Worm (Caenorhabditis elegans): ENCODE measurements around the gene R05H5.7.

R05H5.7 gene

DNA sequence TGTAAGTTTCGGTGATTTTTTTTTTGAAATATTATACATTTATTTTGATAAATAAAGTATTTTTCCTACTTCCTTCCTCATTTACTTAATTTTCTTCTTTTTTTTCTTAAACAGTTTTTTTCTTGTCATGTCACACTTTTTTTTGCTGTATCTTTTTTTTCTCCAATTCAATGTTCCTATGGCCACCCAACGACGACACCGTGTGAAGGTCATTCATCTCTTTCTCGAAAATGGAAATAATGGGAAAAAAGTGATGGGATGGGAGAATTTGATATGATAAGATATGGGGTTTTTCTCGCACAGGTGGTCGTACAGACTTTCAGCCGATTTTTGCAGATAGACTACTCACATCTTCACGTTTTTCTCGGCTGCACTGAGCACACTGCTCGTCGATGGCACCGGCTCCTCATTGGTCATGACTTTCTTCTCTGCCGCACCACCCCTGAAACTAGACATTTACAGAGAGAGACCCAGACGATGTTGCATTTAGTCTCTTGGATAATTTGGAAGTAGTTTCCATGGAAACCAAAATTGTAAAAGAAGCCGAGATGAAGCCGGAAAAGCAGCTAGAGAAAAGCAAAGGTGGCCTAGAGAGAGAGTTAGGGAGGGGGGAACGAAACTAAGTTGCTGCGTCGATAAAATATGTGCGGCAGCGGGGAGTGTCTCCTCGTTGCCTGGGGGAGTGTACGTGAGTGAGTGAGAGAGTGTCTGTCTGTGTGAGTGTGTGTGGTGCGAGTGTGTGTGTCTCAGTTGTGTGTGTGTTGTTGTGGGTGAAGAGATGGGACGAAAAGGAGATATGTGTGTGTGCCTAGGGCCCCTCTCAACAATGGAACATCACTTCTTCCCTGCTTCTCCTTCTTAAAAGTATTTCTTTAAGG, 23.2 kb upstream of the R05H5.7 start, which contains the start of gene daf-19 (continued):
- peak; percentile 61 for TF ChIP-seq ceh-34 (tag; optimal IDR thresholded peaks at IDR 0.05)
- TF ChIP-seq C08G9.2 (tag; optimal IDR thresholded peaks at IDR 0.05): peak; percentile 50
- TF ChIP-seq pag-3 (tag; optimal IDR thresholded peaks at IDR 0.05; ENCODE audit: borderline replicate concordance): no peak
- peak; percentile 48; the same call in 1 of the 2 replicates for TF ChIP-seq ceh-45 (GFP tag; IDR thresholded peaks at IDR 0.05)
- TF ChIP-seq ceh-6 (GFP tag; optimal IDR thresholded peaks at IDR 0.05): no peak
- TF ChIP-seq Y22D7AL.16 (tag; optimal IDR thresholded peaks at IDR 0.05): peak; percentile 46
- peak; percentile 92 for TF ChIP-seq syd-9 (tag; optimal IDR thresholded peaks at IDR 0.05)
- TF ChIP-seq sox-2 (GFP tag; IDR thresholded peaks at IDR 0.05): 0 out of 2 replicates have a peak, but pooled peaks have one; percentile 24
- no peak for TF ChIP-seq ceh-9 (tag; optimal IDR thresholded peaks at IDR 0.05)
- TF ChIP-seq madf-2 (tag; optimal IDR thresholded peaks at IDR 0.05): peak; percentile 62
- TF ChIP-seq ztf-16 (tag; optimal IDR thresholded peaks at IDR 0.05): peak; percentile 37
- no peak for TF ChIP-seq pat-9 (tag; optimal IDR thresholded peaks at IDR 0.05)
- no peak for TF ChIP-seq hlh-15 (tag; optimal IDR thresholded peaks at IDR 0.05)
- no peak for TF ChIP-seq lim-6 (tag; optimal IDR thresholded peaks at IDR 0.05)
- TF ChIP-seq ets-4 (tag; optimal IDR thresholded peaks at IDR 0.05): peak; percentile 54
- peak; percentile 75 for TF ChIP-seq fkh-6 (tag; optimal IDR thresholded peaks at IDR 0.05)
- TF ChIP-seq T23F11.4 (GFP tag; optimal IDR thresholded peaks at IDR 0.05): peak; percentile 69
- peak; percentile 87 for TF ChIP-seq ceh-18 (tag; optimal IDR thresholded peaks at IDR 0.05)

DNA sequence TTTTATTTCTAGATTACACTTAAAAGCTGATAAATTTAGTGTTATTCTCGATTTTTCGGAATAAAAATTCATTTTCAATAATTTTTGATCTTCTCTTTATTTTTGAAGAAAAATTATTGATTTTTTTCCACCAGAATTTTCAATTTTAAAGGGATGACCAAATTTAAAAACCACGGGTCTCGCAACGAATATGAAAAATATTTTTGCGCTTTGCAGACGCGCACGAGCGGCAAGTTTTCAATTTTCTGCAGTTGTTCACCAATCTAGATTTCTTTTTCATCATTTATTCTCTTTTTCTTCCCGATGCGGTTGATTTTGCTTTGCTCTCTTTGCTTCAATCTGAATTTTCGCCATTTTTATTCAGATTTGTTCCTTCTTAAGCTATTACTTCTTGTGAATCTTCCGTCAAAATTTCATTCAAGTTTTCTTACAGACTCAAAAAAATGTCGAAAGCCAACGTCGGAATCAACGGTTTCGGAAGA, 21.4 kb upstream of the R05H5.7 start, which contains the start of gene gpd-4:
Gene gpd-4 (plus strand): TSS at position 432 of the 482 bp plus-strand sequence.
- no peak for TF ChIP-seq elt-2 (tag; optimal IDR thresholded peaks at IDR 0.05)
- TF ChIP-seq ceh-18 (tag; optimal IDR thresholded peaks at IDR 0.05): no peak
- no peak for TF ChIP-seq rnt-1 (tag; optimal IDR thresholded peaks at IDR 0.05)
- no peak for TF ChIP-seq ceh-2 (tag; optimal IDR thresholded peaks at IDR 0.05)
- no peak for TF ChIP-seq pag-3 (tag; optimal IDR thresholded peaks at IDR 0.05; ENCODE audit: borderline replicate concordance)
- TF ChIP-seq nhr-11 (tag; optimal IDR thresholded peaks at IDR 0.05): no peak
- TF ChIP-seq gmeb-2 (tag; optimal IDR thresholded peaks at IDR 0.05): no peak
- no peak for TF ChIP-seq hlh-30 (tag; optimal IDR thresholded peaks at IDR 0.05; ENCODE audit: insufficient read depth)
- no peak for TF ChIP-seq ceh-14 (tag; optimal IDR thresholded peaks at IDR 0.05)
- TF ChIP-seq hlh-13 (GFP tag; optimal IDR thresholded peaks at IDR 0.05): no peak
- no peak for TF ChIP-seq syd-9 (tag; optimal IDR thresholded peaks at IDR 0.05)
- TF ChIP-seq Y22D7AL.16 (tag; optimal IDR thresholded peaks at IDR 0.05): no peak
- TF ChIP-seq zip-5 (tag; optimal IDR thresholded peaks at IDR 0.05): no peak
- no peak for TF ChIP-seq tbx-2 (tag; optimal IDR thresholded peaks at IDR 0.05)
- no peak for TF ChIP-seq nhr-232 (tag; optimal IDR thresholded peaks at IDR 0.05)
- TF ChIP-seq T23F11.4 (GFP tag; optimal IDR thresholded peaks at IDR 0.05): no peak
- no peak for TF ChIP-seq unc-3 (GFP tag; conservative IDR thresholded peaks at IDR 0.05)
- no peak for TF ChIP-seq unc-3 (tag; optimal IDR thresholded peaks at IDR 0.05)

DNA sequence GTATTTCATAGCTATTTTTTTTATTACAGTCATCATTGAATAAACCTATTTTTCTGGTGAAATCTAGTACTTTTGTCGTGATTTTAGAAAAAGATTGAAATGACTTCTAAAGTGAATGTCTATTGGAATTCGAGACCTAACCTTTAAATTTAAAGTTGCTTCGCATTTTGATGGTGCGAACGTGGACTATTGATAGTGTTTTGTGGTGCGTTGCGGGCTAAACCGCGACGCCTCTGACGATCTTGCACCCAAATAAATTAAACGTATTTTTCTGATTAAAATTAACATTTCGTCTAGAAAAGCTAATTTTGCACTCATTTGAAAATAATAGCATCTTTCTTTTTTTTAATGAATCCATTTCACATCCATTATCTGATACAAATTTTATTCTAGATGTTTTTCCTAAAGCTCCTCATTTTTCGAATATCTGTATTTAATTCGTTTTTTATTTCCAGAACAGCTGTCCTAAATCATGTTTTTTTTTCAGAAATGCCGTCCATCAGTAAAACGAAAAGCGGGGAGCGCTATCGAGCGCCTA, 19.8 kb upstream of the R05H5.7 start, which contains the start of gene wbp-11:
Gene wbp-11 (plus strand): TSS at position 488 of the 538 bp plus-strand sequence.
- TF ChIP-seq unc-42 (tag; optimal IDR thresholded peaks at IDR 0.05) (peak; percentile 46), nhr-11 (tag; optimal IDR thresholded peaks at IDR 0.05) (no peak), ets-4 (tag; optimal IDR thresholded peaks at IDR 0.05) (no peak), ztf-16 (tag; optimal IDR thresholded peaks at IDR 0.05) (no peak), odd-2 (tag; optimal IDR thresholded peaks at IDR 0.05) (no peak), lim-6 (tag; optimal IDR thresholded peaks at IDR 0.05) (no peak), rnt-1 (tag; optimal IDR thresholded peaks at IDR 0.05) (no peak)

DNA sequence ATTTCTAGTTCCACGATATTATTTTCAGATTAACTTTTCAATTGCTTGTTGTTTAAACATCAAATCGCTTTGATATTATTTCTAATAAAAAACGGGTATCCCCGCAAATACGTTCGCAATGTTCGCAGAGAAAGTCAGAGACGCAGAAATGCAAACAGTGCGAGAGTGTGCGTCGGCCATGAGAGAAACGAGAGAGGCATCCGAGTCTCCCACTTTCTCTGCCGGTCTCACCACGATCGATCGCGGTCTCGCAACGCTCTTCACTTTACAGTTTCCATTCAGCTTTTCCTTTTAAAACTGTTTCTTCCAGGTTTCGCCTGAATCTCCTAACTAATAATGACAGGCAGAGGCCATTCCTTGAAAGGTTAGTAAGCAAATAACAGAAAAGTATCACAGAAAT, 18.0 kb upstream of the R05H5.7 start, which contains the start of gene F33H1.4:
Gene F33H1.4 (plus strand): TSS at position 311 of the 400 bp plus-strand sequence.
- no peak for TF ChIP-seq C38D4.7 (GFP tag; optimal IDR thresholded peaks at IDR 0.05)
- TF ChIP-seq gmeb-2 (tag; optimal IDR thresholded peaks at IDR 0.05): no peak
- no peak for TF ChIP-seq npax-4 (tag; optimal IDR thresholded peaks at IDR 0.05)
- TF ChIP-seq ama-1 (optimal IDR thresholded peaks at IDR 0.05): peak; percentile 22
- no peak for TF ChIP-seq rnt-1 (tag; optimal IDR thresholded peaks at IDR 0.05)
- peak; percentile 60 for TF ChIP-seq unc-55 (GFP tag; optimal IDR thresholded peaks at IDR 0.05)
- peak; percentile 19 for TF ChIP-seq ceh-31 (tag; optimal IDR thresholded peaks at IDR 0.05)
- peak; percentile 57 for TF ChIP-seq ceh-48 (tag; optimal IDR thresholded peaks at IDR 0.05)
